Worm (Caenorhabditis elegans): ENCODE data around the gene nhr-234.
"Not testable (repeated sequence)": the region's sequence is repeated elsewhere in the genome, so short reads cannot be mapped to it uniquely, and the experiment has no call there.

Gene nhr-234

ce11 chrII:12621908-12622566 lies 14.4 kb upstream of the nhr-234 start, which contains the start of gene nspe-8:
TSS of gene nspe-8 (minus strand) at chrII:12621958.
- no peak for TF ChIP-seq snpc-4 (tag; optimal IDR thresholded peaks at IDR 0.05)
- no peak for TF ChIP-seq ztf-11 (tag; optimal IDR thresholded peaks at IDR 0.05)
- no peak for TF ChIP-seq bed-3 (GFP tag; optimal IDR thresholded peaks at IDR 0.05)
- TF ChIP-seq mls-2 (tag; optimal IDR thresholded peaks at IDR 0.05), result no peak
- no peak for TF ChIP-seq ceh-39 (tag; optimal IDR thresholded peaks at IDR 0.05)
- no peak for TF ChIP-seq hlh-1 (tag; optimal IDR thresholded peaks at IDR 0.05)
- no peak for TF ChIP-seq blmp-1 (tag; optimal IDR thresholded peaks at IDR 0.05)
- no peak for TF ChIP-seq flh-1 (GFP tag; optimal IDR thresholded peaks at IDR 0.05)
- no peak for TF ChIP-seq unc-120 (tag; optimal IDR thresholded peaks at IDR 0.05; ENCODE audit: poor library complexity, severe bottlenecking)
- TF ChIP-seq mab-5 (tag; optimal IDR thresholded peaks at IDR 0.05), result no peak
- TF ChIP-seq unc-39 (tag; optimal IDR thresholded peaks at IDR 0.05), result no peak
- no peak for TF ChIP-seq ceh-83 (GFP tag; optimal IDR thresholded peaks at IDR 0.05)
- no peak for TF ChIP-seq lin-32 (GFP tag; optimal IDR thresholded peaks at IDR 0.05)
- no peak for TF ChIP-seq nhr-237 (tag; optimal IDR thresholded peaks at IDR 0.05)
- TF ChIP-seq drap-1 (GFP tag; optimal IDR thresholded peaks at IDR 0.05), result no peak
- TF ChIP-seq mep-1 (tag; optimal IDR thresholded peaks at IDR 0.05), result no peak

- TF ChIP-seq elt-3 (tag; optimal IDR thresholded peaks at IDR 0.05), result no peak
- no peak for TF ChIP-seq ham-2 (GFP tag; optimal IDR thresholded peaks at IDR 0.05)
- TF ChIP-seq hlh-1 (tag; optimal IDR thresholded peaks at IDR 0.05), result no peak
- TF ChIP-seq flh-1 (GFP tag; optimal IDR thresholded peaks at IDR 0.05), result no peak
- TF ChIP-seq ztf-11 (tag; optimal IDR thresholded peaks at IDR 0.05), result no peak
- no peak for TF ChIP-seq nhr-237 (tag; optimal IDR thresholded peaks at IDR 0.05)
- no peak for TF ChIP-seq nhr-76 (tag; optimal IDR thresholded peaks at IDR 0.05)
- TF ChIP-seq cnd-1 (tag; optimal IDR thresholded peaks at IDR 0.05), result no peak
- no peak for TF ChIP-seq unc-120 (tag; optimal IDR thresholded peaks at IDR 0.05; ENCODE audit: poor library complexity, severe bottlenecking)
- TF ChIP-seq sem-2 (GFP tag; optimal IDR thresholded peaks at IDR 0.05), result no peak
- no peak for TF ChIP-seq nhr-12 (tag; optimal IDR thresholded peaks at IDR 0.05)
- no peak for TF ChIP-seq elt-1 (tag; optimal IDR thresholded peaks at IDR 0.05; ENCODE audit: borderline replicate concordance, insufficient read depth)
- TF ChIP-seq blmp-1 (tag; optimal IDR thresholded peaks at IDR 0.05), result no peak
- no peak for TF ChIP-seq M03D4.4 (tag; optimal IDR thresholded peaks at IDR 0.05)
- no peak for TF ChIP-seq ceh-39 (tag; optimal IDR thresholded peaks at IDR 0.05)
- TF ChIP-seq pha-4 (tag; optimal IDR thresholded peaks at IDR 0.05), result no peak
- TF ChIP-seq sptf-1 (tag; optimal IDR thresholded peaks at IDR 0.05), result no peak
- TF ChIP-seq lin-13 (tag; optimal IDR thresholded peaks at IDR 0.05), result no peak
Observed at ce11 chrII:12622843-12623242, 13.6 kb upstream of the nhr-234 start.

ce11 chrII:12624433-12624832 lies 12.0 kb upstream of the nhr-234 start, which contains the start of gene Y38E10A.14:
TSS of gene Y38E10A.14 (minus strand) at chrII:12624533.
- not testable (repeated sequence) for TF ChIP-seq nhr-76, lin-13, blmp-1 (tag; optimal IDR thresholded peaks at IDR 0.05)

ce11 chrII:12625673-12626072 lies 10.8 kb upstream of the nhr-234 start:
- TF ChIP-seq ztf-11 (tag; optimal IDR thresholded peaks at IDR 0.05), result no peak

ce11 chrII:12626120-12626624 lies 10.3 kb upstream of the nhr-234 start:
- TF ChIP-seq pha-4 (tag; optimal IDR thresholded peaks at IDR 0.05) (no peak), sem-2 (GFP tag; optimal IDR thresholded peaks at IDR 0.05) (no peak), cnd-1 (tag; optimal IDR thresholded peaks at IDR 0.05) (no peak), ham-2 (GFP tag; optimal IDR thresholded peaks at IDR 0.05) (no peak), lin-13 (tag; optimal IDR thresholded peaks at IDR 0.05) (no peak), unc-39 (tag; optimal IDR thresholded peaks at IDR 0.05) (no peak), mab-5 (tag; optimal IDR thresholded peaks at IDR 0.05) (no peak), M03D4.4 (tag; optimal IDR thresholded peaks at IDR 0.05) (no peak), mep-1 (tag; optimal IDR thresholded peaks at IDR 0.05) (no peak), tbx-8 (GFP tag; optimal IDR thresholded peaks at IDR 0.05) (no peak), zip-8 (tag; optimal IDR thresholded peaks at IDR 0.05) (no peak), ces-1 (GFP tag; optimal IDR thresholded peaks at IDR 0.05) (no peak)

Measured in whole organism, mixed stage, embryonic.